Worm (Caenorhabditis elegans) whole organism, L1 larva: ENCODE results near the gene Y82E9BL.1.

Experiments used
- ama-1 ChIP-seq: fragments of 150-350 bp; optimal IDR thresholded peaks from 2 replicates; lab custom pipeline; 2014
- ces-1 ChIP-seq: fragments of 150-350 bp; optimal IDR thresholded peaks from 2 replicates; lab custom pipeline; 2014; ENCODE audit warnings: missing biosample characterization, missing genetic modification reagents, missing genetic modification characterization
- efl-1 ChIP-seq, 4 experiments: fragments of 150-350 bp; optimal IDR thresholded peaks in 3 of 4; peaks in 1 of 4; 1 replicate in 1 of 4; 2 replicates in 3 of 4; lab custom pipeline; 2014; ENCODE audit warnings: missing biosample characterization in 2 of 4, missing genetic modification characterization in 2 of 4, missing genetic modification reagents in 2 of 4
- efl-3 ChIP-seq: fragments of 200-800 bp; sonication (Bioruptor generic); optimal IDR thresholded peaks from 2 replicates; lab custom pipeline; 2018; ENCODE audit warnings: mild to moderate bottlenecking, missing genetic modification characterization, missing compliant biosample characterization
- fkh-8 ChIP-seq: sonication (generic microtip); optimal IDR thresholded peaks from 2 replicates; lab custom pipeline; 2016; ENCODE audit warnings: mild to moderate bottlenecking, missing genetic modification characterization, missing compliant biosample characterization
- isw-1 ChIP-seq: fragments of 200-800 bp; sonication (Bioruptor generic); IDR thresholded peaks from 2 replicates; pipeline ENCODE4 v1.3.6; 2022; ENCODE audit warnings: missing genetic modification characterization, missing compliant biosample characterization
- lin-39 ChIP-seq: fragments of 150-350 bp; optimal IDR thresholded peaks from 2 replicates; lab custom pipeline; 2014; ENCODE audit warnings: missing biosample characterization, missing genetic modification reagents, missing genetic modification characterization
- lsy-2 ChIP-seq, 2 experiments: fragments of 150-350 bp; optimal IDR thresholded peaks; 2 replicates each; lab custom pipeline; 2014; ENCODE audit warnings: missing biosample characterization in 2 of 2, missing genetic modification characterization in 2 of 2
- nhr-12 ChIP-seq: sonication (generic microtip); optimal IDR thresholded peaks from 2 replicates; lab custom pipeline; 2017; ENCODE audit warnings: missing biosample characterization, missing genetic modification characterization
- nhr-77 ChIP-seq: fragments of 150-350 bp; optimal IDR thresholded peaks from 2 replicates; lab custom pipeline; 2014; ENCODE audit warnings: missing biosample characterization, missing genetic modification characterization
- snpc-4 ChIP-seq: fragments of 150-350 bp; optimal IDR thresholded peaks from 2 replicates; lab custom pipeline; 2014; ENCODE audit warnings: missing biosample characterization, missing genetic modification characterization

DNA sequence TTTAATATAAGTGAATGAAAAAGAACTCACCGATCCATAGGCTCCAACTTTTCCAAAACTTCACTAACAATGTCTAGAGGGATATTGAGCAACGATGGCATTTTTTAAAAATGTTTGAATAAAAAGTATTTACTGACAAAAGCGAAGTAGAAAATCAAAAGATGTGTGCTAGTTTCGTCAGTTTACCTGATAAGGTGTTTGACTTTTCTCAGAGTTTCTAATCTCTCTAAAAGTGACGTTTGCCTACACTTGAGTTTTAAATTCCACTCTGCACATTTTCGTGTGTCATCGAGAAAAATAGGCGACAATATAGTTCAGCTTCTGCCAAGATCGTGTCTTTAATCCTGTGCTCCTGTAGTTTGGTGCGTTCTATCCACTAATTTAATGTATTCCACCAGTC is 33.7 kb downstream of the Y82E9BL.1 start, which contains the start of gene fbxa-15:
- TF ChIP-seq fkh-8 (tag; lab: Kevin White, UChicago), result no peak
- TF ChIP-seq nhr-12 (tag; lab: Kevin White, UChicago), result no peak
- no peak for TF ChIP-seq ces-1 (GFP tag; lab: Kevin White, UChicago)
- TF ChIP-seq isw-1 (GFP tag; lab: Robert Waterston, UW), result no peak
- TF ChIP-seq lin-39 (tag; lab: Kevin White, UChicago), result no peak
- no peak for TF ChIP-seq efl-3
- no peak for TF ChIP-seq lsy-2 (tag; optimal IDR thresholded peaks at IDR 0.05; lab: Kevin White, UChicago)
- no peak for TF ChIP-seq snpc-4 (tag; lab: Kevin White, UChicago)
- TF ChIP-seq nhr-77 (tag; lab: Kevin White, UChicago), result no peak
- no peak for TF ChIP-seq efl-1 (optimal IDR thresholded peaks at IDR 0.05; lab: Kevin White, UChicago)
- TF ChIP-seq efl-1 (GFP tag; optimal IDR thresholded peaks at IDR 0.05 in 1 of 2; lab: Kevin White, UChicago), result no peak
- no peak for TF ChIP-seq ama-1
